Fruit fly (Drosophila melanogaster) whole organism, larva: Measurements from ENCODE around the gene Nepl21.
A peak's percentile ranks its signal among the peaks of the same experiment; 100 is the strongest.

Source experiments
- noc ChIP-seq: fragments of 200-800 bp; sonication (Bioruptor generic); optimal IDR thresholded peaks from 3 replicates; lab custom pipeline; 2019; ENCODE audit warnings: missing biosample characterization, mild to moderate bottlenecking, missing genetic modification characterization, moderate library complexity

Gene Nepl21

dm6 chr3R:28856829-28857228 is 26.7 kb upstream of the Nepl21 start:
- no peak for TF ChIP-seq noc (tag; lab: Kevin White, UChicago)

DNA sequence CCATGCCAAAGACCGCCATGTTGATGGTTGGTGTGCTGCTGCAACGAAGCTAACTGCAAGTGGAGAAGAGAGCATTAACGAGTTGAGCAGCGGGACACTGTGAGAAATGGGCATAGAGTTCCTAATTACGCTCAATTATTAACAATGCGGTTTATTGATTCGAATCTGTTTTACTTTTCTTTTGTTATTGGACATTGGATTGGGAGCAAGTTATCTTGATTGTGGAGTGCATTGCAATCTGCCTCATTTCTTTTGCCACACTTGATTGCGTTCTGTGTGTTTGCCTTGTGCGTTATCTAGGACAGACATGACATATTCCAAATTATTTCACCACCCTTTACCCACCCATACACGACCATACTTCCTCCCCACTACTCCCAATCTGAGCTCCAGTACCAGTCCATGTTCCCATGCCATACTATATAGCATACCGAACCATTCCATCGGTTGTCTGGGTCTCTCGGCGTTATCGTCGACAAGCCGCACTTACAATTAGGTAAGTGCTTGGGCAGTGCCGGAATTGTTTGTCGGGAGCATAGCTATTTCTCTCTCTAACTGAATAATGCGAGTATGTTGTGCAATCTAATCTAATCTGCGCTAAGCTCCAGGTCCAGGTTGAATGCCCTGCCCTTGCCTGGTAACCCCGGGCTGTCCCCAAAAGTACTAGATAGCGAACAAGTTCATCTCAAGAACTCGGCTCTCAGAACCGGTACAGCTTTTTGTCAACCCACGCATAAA is 26.0 kb upstream of the Nepl21 start:
- no peak for TF ChIP-seq noc (tag; lab: Kevin White, UChicago)

DNA sequence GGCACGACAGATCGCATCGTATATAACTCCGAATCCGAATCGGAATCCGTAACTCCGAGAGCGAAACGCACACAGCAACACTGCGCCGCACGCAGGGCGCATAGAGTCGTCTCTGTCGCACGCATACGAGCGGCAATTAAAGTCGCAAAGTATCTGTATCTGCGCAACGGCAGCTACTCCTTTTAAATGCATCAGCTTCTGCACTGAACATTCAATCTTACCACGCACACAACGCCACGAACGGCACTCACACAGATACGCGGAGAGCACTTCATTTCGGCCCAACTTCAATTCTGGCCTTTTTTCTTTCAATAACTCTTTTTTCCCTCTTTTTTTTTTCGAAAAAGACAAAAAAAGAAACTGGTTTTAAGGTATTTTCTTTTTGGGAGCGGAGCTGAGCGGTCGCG is 25.2 kb upstream of the Nepl21 start:
- no peak for TF ChIP-seq noc (tag; lab: Kevin White, UChicago)

DNA sequence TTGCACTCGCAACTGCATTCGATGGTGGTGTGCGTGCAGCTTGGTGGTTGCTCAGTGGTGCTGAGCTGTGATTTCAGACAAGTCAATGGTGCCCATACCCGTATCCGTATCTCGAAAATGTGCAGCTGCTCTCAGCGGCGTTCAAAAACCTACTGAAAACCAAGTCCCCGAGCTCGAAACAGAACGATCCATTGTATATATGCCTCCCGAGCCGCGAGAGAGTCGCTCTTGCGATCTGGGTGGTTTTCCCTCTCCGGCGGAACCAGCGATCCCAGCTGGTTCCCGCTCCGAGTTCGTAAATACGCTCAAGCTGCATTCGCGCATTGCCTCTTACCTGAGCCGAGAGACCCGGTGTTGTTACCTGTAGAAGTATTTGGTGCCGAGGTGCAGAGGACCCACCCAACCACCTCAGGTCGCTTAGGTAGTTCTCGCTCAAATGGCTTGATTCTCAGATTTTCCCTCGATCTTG is 24.4 kb upstream of the Nepl21 start, which contains the start of gene Inx3:
Gene Inx3 (minus strand): TSS at position 440 of the 469 bp plus-strand sequence.
- no peak for TF ChIP-seq noc (tag; lab: Kevin White, UChicago)

DNA sequence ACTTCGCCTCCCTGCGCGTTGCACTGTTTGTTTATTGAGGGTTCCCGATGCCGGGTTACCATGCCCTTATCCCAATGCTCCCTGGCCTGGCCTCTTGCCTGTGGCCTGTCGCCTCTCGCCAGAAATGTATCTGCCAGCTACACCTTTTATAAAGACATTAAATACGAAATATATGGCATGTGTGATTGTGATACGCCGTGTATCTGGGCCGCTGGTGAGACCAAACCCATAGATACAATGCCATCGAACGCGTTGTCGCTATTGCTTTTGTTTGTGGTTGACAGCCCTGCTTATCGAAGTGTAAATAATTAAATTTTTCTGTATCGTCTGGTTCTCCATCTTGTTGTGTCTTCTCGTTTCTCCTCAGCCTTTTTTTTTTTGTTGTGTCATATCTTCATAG is 22.9 kb upstream of the Nepl21 start:
- TF ChIP-seq noc (tag; lab: Kevin White, UChicago) = no peak

dm6 chr3R:28861309-28862157 is 22.0 kb upstream of the Nepl21 start:
- no peak for TF ChIP-seq noc (tag; lab: Kevin White, UChicago)

DNA sequence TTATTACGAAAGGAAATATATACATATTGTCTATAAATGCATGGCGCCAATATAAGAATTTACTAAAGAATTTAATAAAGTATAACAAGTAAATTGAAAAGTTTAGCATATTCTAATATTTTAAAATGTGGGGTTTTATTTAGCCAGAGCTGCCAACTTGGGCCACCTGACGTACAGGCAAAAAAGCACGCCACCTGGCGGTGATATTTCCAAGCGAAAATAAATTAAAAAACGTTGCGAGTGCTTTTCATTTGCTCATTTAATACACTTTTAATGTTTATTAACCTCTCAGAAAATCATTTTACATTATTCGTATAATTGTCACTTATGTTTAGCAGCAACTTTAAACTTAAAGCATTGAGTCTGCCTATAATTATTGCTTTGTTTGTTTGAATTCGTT is 13.1 kb upstream of the Nepl21 start:
- TF ChIP-seq noc (tag; lab: Kevin White, UChicago) = no peak

DNA sequence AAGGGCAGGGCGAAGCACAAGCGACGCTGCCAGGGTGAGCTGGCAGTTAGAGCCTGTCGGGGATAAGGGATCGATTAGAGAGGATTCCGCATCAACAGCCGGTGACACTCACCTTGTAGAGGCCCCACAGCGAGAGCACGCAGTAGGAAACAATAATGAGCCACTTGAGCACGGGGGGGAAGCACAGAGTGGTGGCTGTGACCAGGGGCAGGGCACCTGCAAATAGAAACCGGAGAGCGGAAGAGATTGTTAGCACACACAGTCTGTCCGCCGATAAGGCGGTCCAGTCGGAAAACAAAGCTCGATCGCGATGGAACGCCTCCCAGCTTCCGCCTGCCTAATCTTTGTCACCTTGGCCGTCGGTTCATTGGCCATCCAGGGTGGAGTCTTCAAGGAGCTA is 10.9 kb upstream of the Nepl21 start, which contains the start of gene Nepl17:
Gene Nepl17 (plus strand): TSS at position 301 of the 400 bp plus-strand sequence.
- TF ChIP-seq noc (tag; lab: Kevin White, UChicago) = no peak

DNA sequence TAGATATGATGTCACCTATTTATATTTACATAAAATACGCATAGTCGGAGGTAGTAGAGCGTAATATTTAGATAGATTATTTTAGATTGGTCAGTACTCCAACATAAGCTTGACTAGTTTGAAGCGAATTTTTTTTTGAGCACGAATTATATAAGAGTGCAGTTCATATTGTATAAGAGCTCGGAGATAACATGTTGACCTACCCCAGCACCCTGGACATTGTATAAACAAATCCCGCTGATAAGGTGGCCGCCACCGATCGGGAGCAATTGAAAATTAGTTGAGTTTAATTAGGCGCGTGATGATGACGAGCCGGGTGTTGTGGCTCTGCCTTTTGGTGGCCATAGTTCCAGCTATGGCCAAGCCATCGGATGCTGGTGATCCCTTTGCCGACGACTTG is 8.1 kb upstream of the Nepl21 start, which contains the start of gene Nepl18:
Gene Nepl18 (plus strand): TSS at position 277 of the 400 bp plus-strand sequence.
- TF ChIP-seq noc (tag; lab: Kevin White, UChicago) = no peak

dm6 chr3R:28880066-28880842 is 3.2 kb upstream of the Nepl21 start, which contains the start of the genes Nepl19 and Nepl20:
Nepl19 (minus strand) TSS chr3R:28880122.
Nepl20 (plus strand) TSS chr3R:28880792.
- TF ChIP-seq noc (tag; lab: Kevin White, UChicago) = peak; percentile 93

DNA sequence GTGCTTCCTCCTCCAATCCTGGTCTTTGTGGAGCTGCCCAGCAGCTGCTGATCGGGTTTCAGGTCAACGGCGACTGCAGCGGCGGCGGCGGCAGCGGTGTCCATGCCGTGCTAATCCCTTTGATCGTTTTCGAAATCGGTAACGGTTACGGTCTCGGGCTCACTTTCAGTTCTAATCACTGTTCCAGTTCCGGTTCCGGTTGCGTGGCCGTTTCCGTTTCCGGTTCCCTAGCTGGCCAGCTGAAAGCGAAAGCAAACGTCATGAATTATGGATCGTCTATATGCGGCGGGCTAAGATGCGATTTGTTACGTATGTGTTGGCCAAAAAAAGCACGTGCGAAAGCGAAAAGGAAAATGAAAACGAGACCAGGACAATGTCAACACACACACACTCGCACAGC is 3.3 kb downstream of the Nepl21 start:
- no peak for TF ChIP-seq noc (tag; lab: Kevin White, UChicago)

dm6 chr3R:28887559-28888432 is 4.3 kb downstream of the Nepl21 start, which contains the start of the genes CG33203 and Doa:
CG33203 (minus strand) TSS chr3R:28887709.
Doa (plus strand) TSS chr3R:28888073.
- TF ChIP-seq noc (tag; lab: Kevin White, UChicago) = no peak

- TF ChIP-seq noc (tag; lab: Kevin White, UChicago) = peak; percentile 92
Observed at dm6 chr3R:28888561-28889426, 5.3 kb downstream of the Nepl21 start.
